Worm (Caenorhabditis elegans) whole organism, L4 larva: Measurements from ENCODE around the gene pacs-1.

Experiments
- aly-2 ChIP-seq: sonication (generic microtip); optimal IDR thresholded peaks from 2 replicates; lab custom pipeline; 2018; ENCODE audit warnings: missing biosample characterization, missing genetic modification characterization
- hlh-11 ChIP-seq: fragments of 200-800 bp; sonication (Bioruptor generic); optimal IDR thresholded peaks from 2 replicates; lab custom pipeline; 2018; ENCODE audit warnings: mild to moderate bottlenecking, missing genetic modification characterization, missing compliant biosample characterization
- lin-29 ChIP-seq: fragments of 200-800 bp; sonication (Bioruptor generic); IDR thresholded peaks from 2 replicates; pipeline ENCODE4 v1.3.6; 2022; ENCODE audit warnings: missing genetic modification reagents, missing genetic modification characterization, missing compliant biosample characterization
- nhr-48 ChIP-seq: sonication (generic microtip); optimal IDR thresholded peaks from 2 replicates; lab custom pipeline; 2016; ENCODE audit warnings: mild to moderate bottlenecking, missing genetic modification characterization, missing compliant biosample characterization
- nhr-77 ChIP-seq: fragments of 150-350 bp; optimal IDR thresholded peaks from 2 replicates; lab custom pipeline; 2014; ENCODE audit warnings: missing biosample characterization, missing genetic modification characterization
- pha-4 ChIP-seq, 2 experiments: fragments of 150-350 bp in 1 of 2; fragments of 200-800 bp in 1 of 2; sonication (Bioruptor generic) in 1 of 2; IDR thresholded peaks in 1 of 2; optimal IDR thresholded peaks in 1 of 2; 2 replicates each; pipeline versions ENCODE4 v1.3.6 to Lab custom; 2014 to 2022; ENCODE audit warnings: missing genetic modification characterization in 2 of 2, missing genetic modification reagents in 2 of 2, missing biosample characterization in 1 of 2, missing compliant biosample characterization in 1 of 2
- skn-1 ChIP-seq: fragments of 150-350 bp; optimal IDR thresholded peaks from 2 replicates; lab custom pipeline; 2014; ENCODE audit warnings: missing biosample characterization, missing genetic modification characterization
- snpc-4 ChIP-seq: fragments of 150-350 bp; optimal IDR thresholded peaks from 2 replicates; lab custom pipeline; 2014; ENCODE audit warnings: missing biosample characterization, missing genetic modification characterization
- spr-1 ChIP-seq: sonication (generic microtip); optimal IDR thresholded peaks from 2 replicates; lab custom pipeline; 2016; ENCODE audit warnings: mild to moderate bottlenecking, missing genetic modification characterization, missing compliant biosample characterization
- zag-1 ChIP-seq: fragments of 150-350 bp; optimal IDR thresholded peaks from 2 replicates; lab custom pipeline; 2014; ENCODE audit warnings: missing biosample characterization, missing genetic modification characterization
- zfp-3 ChIP-seq: fragments of 200-800 bp; sonication (Bioruptor generic); conservative IDR thresholded peaks from 2 replicates; pipeline ENCODE4 v1.3.6; 2022; ENCODE audit warnings: missing genetic modification reagents, missing genetic modification characterization, missing compliant biosample characterization

DNA sequence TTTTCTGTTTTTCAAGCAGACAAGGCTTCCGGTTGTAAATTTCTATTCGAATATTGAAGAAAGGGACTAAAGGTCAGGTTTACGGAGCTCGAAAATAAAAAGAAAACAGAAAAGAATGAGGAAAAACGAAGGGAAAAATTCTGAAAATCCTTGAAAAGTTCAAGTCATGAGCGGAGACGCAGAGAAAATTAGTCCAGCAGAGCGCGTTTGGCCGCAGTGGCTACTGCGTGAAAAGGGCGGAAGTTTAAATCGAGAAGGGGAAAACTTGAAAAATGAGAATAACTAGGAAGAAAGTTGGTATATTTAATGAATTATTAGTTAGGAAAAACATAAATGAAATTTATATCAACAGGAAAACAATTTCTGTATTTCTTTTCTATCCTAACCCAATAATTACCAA lies 3.4 kb upstream of the pacs-1 start:
- no peak for TF ChIP-seq aly-2 (tag; lab: Kevin White, UChicago)
- no peak for TF ChIP-seq zfp-3 (GFP tag; lab: Robert Waterston, UW)
- TF ChIP-seq hlh-11 (tag; lab: Kevin White, UChicago) = peak; percentile 16
- no peak for TF ChIP-seq zag-1
- TF ChIP-seq lin-29 = no peak
- no peak for TF ChIP-seq spr-1 (tag; lab: Kevin White, UChicago)
- TF ChIP-seq snpc-4 (tag; lab: Kevin White, UChicago) = no peak
- no peak for TF ChIP-seq nhr-77 (tag; lab: Kevin White, UChicago)
- TF ChIP-seq pha-4 (GFP tag; IDR thresholded peaks at IDR 0.05; lab: Robert Waterston, UW) = no peak
- no peak for TF ChIP-seq pha-4 (tag; optimal IDR thresholded peaks at IDR 0.05; lab: Kevin White, UChicago)
- TF ChIP-seq nhr-48 (tag; lab: Kevin White, UChicago) = no peak
- TF ChIP-seq skn-1 (tag; lab: Kevin White, UChicago) = no peak
